Fruit fly (Drosophila melanogaster): ENCODE measurements around the gene PolG1.

DNA sequence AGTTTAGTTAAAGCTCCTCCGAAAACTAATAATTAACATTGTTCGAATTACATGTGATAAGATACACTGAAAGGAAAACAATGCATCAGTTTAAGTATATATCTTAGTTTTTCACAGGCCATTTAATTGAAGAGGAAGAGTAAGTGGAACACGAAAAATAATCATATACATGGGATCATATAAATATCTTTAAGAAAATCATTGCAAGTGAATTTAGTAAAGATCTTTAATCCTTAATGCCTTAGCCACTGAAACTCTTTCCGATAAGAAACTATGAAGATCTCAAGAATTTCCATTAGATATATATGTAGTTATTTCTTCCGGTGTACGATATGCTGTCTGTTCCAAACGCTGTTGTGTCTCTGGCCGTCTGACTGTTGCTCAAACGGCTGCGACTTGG is 48.9 kb downstream of the PolG1 start:
- TF ChIP-seq ttk (optimal IDR thresholded peaks at IDR 0.05): no peak
- TF ChIP-seq h (optimal IDR thresholded peaks at IDR 0.05): no peak
- no peak for TF ChIP-seq psq (optimal IDR thresholded peaks at IDR 0.05)
- no peak for TF ChIP-seq insv (optimal IDR thresholded peaks at IDR 0.05)

All from Kc167 (cell line).